Fruit fly (Drosophila melanogaster) whole organism, adult: ENCODE data around the gene neur.

Experiments used
- CG11617 ChIP-seq: fragments of 200-800 bp; sonication (Bioruptor generic); optimal IDR thresholded peaks from 2 replicates; lab custom pipeline; 2017; ENCODE audit warnings: mild to moderate bottlenecking, missing biosample characterization, missing genetic modification reagents, missing genetic modification characterization
- Clk ChIP-seq: fragments of 200-800 bp; sonication (Bioruptor generic); optimal IDR thresholded peaks from 2 replicates; lab custom pipeline; 2017; ENCODE audit warnings: missing biosample characterization, missing genetic modification characterization
- kay ChIP-seq: fragments of 200-800 bp; sonication (Bioruptor generic); peaks from one replicate; lab custom pipeline; 2016; ENCODE audit warnings: missing biosample characterization, missing genetic modification characterization, borderline replicate concordance
- ovo ChIP-seq: fragments of 200-800 bp; sonication (Bioruptor generic); optimal IDR thresholded peaks from 2 replicates; lab custom pipeline; 2016; ENCODE audit warnings: missing biosample characterization, missing genetic modification characterization
- pad ChIP-seq: fragments of 200-800 bp; sonication (Bioruptor generic); optimal IDR thresholded peaks from 3 replicates; lab custom pipeline; 2017; ENCODE audit warnings: missing biosample characterization, missing genetic modification characterization, mild to moderate bottlenecking, moderate library complexity, missing genetic modification reagents
- tj ChIP-seq: fragments of 200-800 bp; sonication (Bioruptor generic); optimal IDR thresholded peaks from 3 replicates; lab custom pipeline; 2017; ENCODE audit warnings: missing biosample characterization, mild to moderate bottlenecking, missing genetic modification characterization, moderate library complexity

DNA sequence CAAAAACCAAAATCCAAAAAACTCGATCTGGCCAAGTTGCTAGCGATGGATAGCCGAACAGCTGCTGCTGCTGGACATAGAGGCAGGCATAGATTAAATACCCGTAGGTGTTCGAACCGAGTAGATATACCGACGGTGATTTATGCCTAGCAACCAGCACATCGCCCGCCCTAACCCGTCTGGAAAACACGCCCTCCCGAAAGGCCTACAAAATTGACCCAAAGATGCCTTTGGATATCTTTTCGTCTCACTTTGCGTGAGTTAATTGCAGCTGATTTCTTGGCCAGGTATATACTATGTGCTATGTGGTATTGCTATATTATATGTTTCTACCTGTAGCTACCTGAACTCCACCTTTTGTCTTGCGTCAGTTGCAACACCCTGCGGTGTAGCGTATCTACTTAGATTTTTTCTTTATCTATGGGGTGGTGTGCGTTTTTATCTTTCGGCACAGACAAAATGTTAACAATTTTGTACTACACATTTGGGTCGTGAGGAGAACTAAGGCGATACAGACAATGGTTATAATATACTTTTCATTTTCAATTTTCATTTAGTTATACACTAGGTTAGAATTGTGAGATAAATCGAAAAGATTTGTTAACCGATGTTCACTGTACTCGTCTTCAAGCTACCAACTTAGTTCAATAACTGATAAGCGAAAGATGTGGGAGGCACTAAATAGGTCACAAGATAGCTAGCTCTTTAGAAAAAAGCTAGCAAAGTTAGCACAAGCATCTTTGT, 9.1 kb downstream of the neur start:
- TF ChIP-seq kay (GFP tag; lab: Kevin White, UChicago) (no peak), tj (GFP tag; lab: Kevin White, UChicago) (no peak), pad (GFP tag; lab: Kevin White, UChicago) (no peak), Clk (GFP tag; lab: Kevin White, UChicago) (no peak), CG11617 (GFP tag; lab: Kevin White, UChicago) (no peak), ovo (GFP tag; lab: Kevin White, UChicago) (no peak)
